Worm (Caenorhabditis elegans) whole organism, L3 larva: ENCODE data around the gene F13E9.11.

Experiments
- ceh-28 ChIP-seq: fragments of 150-350 bp; optimal IDR thresholded peaks from 2 replicates; lab custom pipeline; 2014; ENCODE audit warnings: missing biosample characterization, missing genetic modification reagents, missing genetic modification characterization
- ceh-82 ChIP-seq: fragments of 150-350 bp; optimal IDR thresholded peaks from 2 replicates; lab custom pipeline; 2014; ENCODE audit warnings: missing biosample characterization, missing genetic modification characterization
- daf-12 ChIP-seq: fragments of 150-350 bp; optimal IDR thresholded peaks from 2 replicates; lab custom pipeline; 2014; ENCODE audit warnings: missing biosample characterization, missing genetic modification reagents, missing genetic modification characterization
- egl-27 ChIP-seq: sonication (generic microtip); optimal IDR thresholded peaks from 4 replicates; lab custom pipeline; 2017; ENCODE audit warnings: missing biosample characterization, missing genetic modification reagents, missing genetic modification characterization
- egl-5 ChIP-seq: fragments of 150-350 bp; optimal IDR thresholded peaks from 2 replicates; lab custom pipeline; 2017; ENCODE audit warnings: missing biosample characterization, missing genetic modification reagents, missing genetic modification characterization, inconsistent platforms
- elt-2 ChIP-seq: sonication (generic microtip); optimal IDR thresholded peaks from 2 replicates; lab custom pipeline; 2016; ENCODE audit warnings: missing genetic modification reagents, mild to moderate bottlenecking, missing genetic modification characterization, missing compliant biosample characterization
- eor-1 ChIP-seq, 2 experiments: fragments of 150-350 bp; optimal IDR thresholded peaks; 2 replicates each; lab custom pipeline; 2014 to 2018; ENCODE audit warnings: missing biosample characterization in 2 of 2, missing genetic modification characterization in 2 of 2
- fkh-2 ChIP-seq: fragments of 150-350 bp; optimal IDR thresholded peaks from 2 replicates; lab custom pipeline; 2014; ENCODE audit warnings: missing biosample characterization, missing genetic modification reagents, missing genetic modification characterization
- hmg-11 ChIP-seq: sonication (generic microtip); optimal IDR thresholded peaks from 2 replicates; lab custom pipeline; 2016; ENCODE audit warnings: missing genetic modification characterization, missing compliant biosample characterization
- jun-1 ChIP-seq: fragments of 150-350 bp; optimal IDR thresholded peaks from 2 replicates; lab custom pipeline; 2014; ENCODE audit warnings: missing biosample characterization, missing genetic modification reagents, missing genetic modification characterization
- lin-39 ChIP-seq: fragments of 150-350 bp; optimal IDR thresholded peaks from 2 replicates; lab custom pipeline; 2018; ENCODE audit warnings: missing biosample characterization, missing genetic modification reagents, missing genetic modification characterization
- lsy-12 ChIP-seq: sonication (generic microtip); optimal IDR thresholded peaks from 2 replicates; lab custom pipeline; 2016; ENCODE audit warnings: mild to moderate bottlenecking, missing genetic modification characterization, missing compliant biosample characterization
- mdl-1 ChIP-seq: fragments of 150-350 bp; optimal IDR thresholded peaks from 2 replicates; lab custom pipeline; 2014; ENCODE audit warnings: missing biosample characterization, missing genetic modification characterization
- nfya-1 ChIP-seq: sonication (generic microtip); optimal IDR thresholded peaks from 2 replicates; lab custom pipeline; 2017; ENCODE audit warnings: missing genetic modification characterization, mild to moderate bottlenecking, missing compliant biosample characterization, antibody characterized with exemption, moderate library complexity; ENCODE audit not compliant: insufficient read depth
- nhr-11 ChIP-seq: fragments of 150-350 bp; optimal IDR thresholded peaks from 2 replicates; lab custom pipeline; 2014; ENCODE audit warnings: missing biosample characterization, missing genetic modification characterization
- nhr-23 ChIP-seq: fragments of 150-350 bp; optimal IDR thresholded peaks from 2 replicates; lab custom pipeline; 2014; ENCODE audit warnings: missing biosample characterization, missing genetic modification reagents, missing genetic modification characterization
- nhr-237 ChIP-seq: fragments of 150-350 bp; optimal IDR thresholded peaks from 2 replicates; lab custom pipeline; 2014; ENCODE audit warnings: missing biosample characterization, missing genetic modification characterization
- nhr-25 ChIP-seq: sonication (generic microtip); optimal IDR thresholded peaks from 2 replicates; lab custom pipeline; 2017; ENCODE audit warnings: missing biosample characterization, missing genetic modification characterization
- nhr-28 ChIP-seq: fragments of 150-350 bp; optimal IDR thresholded peaks from 2 replicates; lab custom pipeline; 2014; ENCODE audit warnings: missing biosample characterization, missing genetic modification characterization
- nhr-43 ChIP-seq: sonication (generic microtip); optimal IDR thresholded peaks from 2 replicates; lab custom pipeline; 2016; ENCODE audit warnings: mild to moderate bottlenecking, missing genetic modification characterization, missing compliant biosample characterization; ENCODE audit not compliant: poor library complexity, severe bottlenecking
- pha-4 ChIP-seq: fragments of 150-350 bp; optimal IDR thresholded peaks from 2 replicates; lab custom pipeline; 2014; ENCODE audit warnings: missing biosample characterization, missing genetic modification reagents, missing genetic modification characterization
- pqm-1 ChIP-seq: fragments of 150-350 bp; optimal IDR thresholded peaks from 2 replicates; lab custom pipeline; 2017; ENCODE audit warnings: missing biosample characterization, missing genetic modification characterization, inconsistent platforms
- ztf-4 ChIP-seq: fragments of 150-350 bp; optimal IDR thresholded peaks from 2 replicates; lab custom pipeline; 2014; ENCODE audit warnings: missing biosample characterization, missing genetic modification characterization

F13E9.11 gene

ce11 chrIV:10820114-10820513 is 48.8 kb downstream of the F13E9.11 start:
- peak; percentile 10 for TF ChIP-seq nfya-1 (tag; lab: Kevin White, UChicago)
- no peak for TF ChIP-seq pha-4 (tag; lab: Kevin White, UChicago)
- TF ChIP-seq elt-2 (tag; lab: Kevin White, UChicago) = peak; percentile 69
- TF ChIP-seq pqm-1 (tag; lab: Kevin White, UChicago) = peak; percentile 2
- TF ChIP-seq, all 47 proteins: peak for 3

ce11 chrIV:10819049-10819448 is 49.9 kb downstream of the F13E9.11 start:
- TF ChIP-seq fkh-2 (tag; lab: Kevin White, UChicago) (no peak), lin-39 (tag; lab: Kevin White, UChicago) (peak; percentile 11), egl-5 (tag; lab: Kevin White, UChicago) (no peak), ztf-4 (tag; lab: Kevin White, UChicago) (no peak), nfya-1 (tag; lab: Kevin White, UChicago) (peak; percentile 22), nhr-11 (tag; lab: Kevin White, UChicago) (no peak), elt-2 (tag; lab: Kevin White, UChicago) (no peak), egl-27 (tag; lab: Kevin White, UChicago) (no peak), nhr-237 (tag; lab: Kevin White, UChicago) (no peak), lsy-12 (tag; lab: Kevin White, UChicago) (no peak), eor-1 (tag; optimal IDR thresholded peaks at IDR 0.05; lab: Kevin White, UChicago) (no peak), daf-12 (tag; lab: Kevin White, UChicago) (no peak), nhr-28 (no peak), jun-1 (tag; lab: Kevin White, UChicago) (no peak), pha-4 (tag; lab: Kevin White, UChicago) (no peak)
- TF ChIP-seq, all 47 proteins: peak for 2

- no peak for TF ChIP-seq mdl-1 (tag; lab: Kevin White, UChicago)
- no peak for TF ChIP-seq ceh-28 (tag; lab: Kevin White, UChicago)
- peak; percentile 70 for TF ChIP-seq hmg-11
- TF ChIP-seq nfya-1 (tag; lab: Kevin White, UChicago) = peak; percentile 18
- peak; percentile 9 for TF ChIP-seq nhr-23 (tag; lab: Kevin White, UChicago)
- TF ChIP-seq nhr-43 (tag; lab: Kevin White, UChicago) = no peak
- TF ChIP-seq lin-39 (tag; lab: Kevin White, UChicago) = peak; percentile 23
Measured at ce11 chrIV:10817030-10817429, 51.9 kb downstream of the F13E9.11 start.

- TF ChIP-seq ceh-82 (tag; lab: Kevin White, UChicago) (no peak), nhr-25 (peak; percentile 78)
Measured at ce11 chrIV:10815950-10816349, 53.0 kb downstream of the F13E9.11 start.
